Fruit fly (Drosophila melanogaster) whole organism, embryonic: ENCODE results near the gene CG9586.

ENCODE experiments used
- CG7928 ChIP-seq: fragments of 200-800 bp; sonication (Bioruptor generic); optimal IDR thresholded peaks from 2 replicates; lab custom pipeline; 2017; ENCODE audit warnings: missing biosample characterization, mild to moderate bottlenecking, missing genetic modification characterization
- Sox102F ChIP-seq: fragments of 200-800 bp; sonication (Bioruptor generic); optimal IDR thresholded peaks from 2 replicates; lab custom pipeline; 2018; ENCODE audit warnings: missing biosample characterization, mild to moderate bottlenecking, missing genetic modification characterization, moderate library complexity

DNA sequence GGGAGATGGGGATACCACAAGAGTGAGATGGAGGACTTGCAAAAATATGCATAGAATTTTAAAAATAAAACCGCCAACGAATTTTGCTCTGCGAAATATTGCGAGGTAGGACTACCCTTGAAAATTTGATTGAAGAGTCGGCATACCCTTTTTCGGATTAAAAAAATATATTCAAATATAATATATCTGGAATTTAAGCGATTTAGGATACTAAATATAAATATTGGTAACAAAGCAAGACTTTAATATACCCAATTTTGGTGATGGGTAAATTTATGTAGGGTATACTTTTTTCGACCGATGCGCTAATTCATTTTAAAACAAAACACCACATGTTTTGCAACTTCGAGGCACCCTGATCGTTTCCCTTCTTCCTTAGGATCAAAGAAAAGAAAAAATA, 16.9 kb downstream of the CG9586 start:
- no peak for TF ChIP-seq Sox102F (GFP tag; lab: Kevin White, UChicago)
- no peak for TF ChIP-seq CG7928 (GFP tag; lab: Kevin White, UChicago)
